ENCODE assay signal across 2 fruit fly cellular contexts in the genomic region with DNA sequence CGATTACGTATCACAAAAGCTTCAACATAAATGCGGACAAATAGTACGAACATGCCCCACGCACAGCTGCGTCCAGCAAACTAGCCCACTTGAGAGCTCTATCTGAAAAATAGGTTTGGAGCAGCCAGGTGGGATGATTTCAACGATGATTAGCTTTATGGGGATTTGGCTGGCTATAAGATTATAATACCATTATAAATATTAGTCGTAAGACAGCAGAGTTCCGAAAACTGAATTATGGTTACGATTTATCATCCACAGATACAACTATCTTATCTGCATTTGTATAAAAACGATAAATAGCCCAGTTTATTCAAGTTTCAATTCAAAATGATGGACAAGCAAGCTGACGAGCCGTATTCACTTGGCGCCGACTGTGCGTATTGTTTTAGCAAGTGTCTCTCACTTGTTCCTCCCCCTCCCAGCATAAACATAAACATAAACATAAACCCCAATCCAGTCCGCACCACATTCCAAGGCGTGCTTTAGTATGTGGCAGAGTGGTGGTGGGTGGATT.
A peak's percentile ranks its signal among the peaks of the same experiment; 100 is the strongest.
TF ChIP-seq lines count a peak whose summit lies in the region.

No protein-coding gene starts in this region.

TF ChIP-seq in whole organism, embryonic, 481 proteins besides CTCF, POLR2A, EP300 and RAD21 (continued from another document and continues in another):
- TF ChIP-seq sc (optimal IDR thresholded peaks at IDR 0.05; lab: Kevin White, UChicago) (no peak), sc (GFP tag; optimal IDR thresholded peaks at IDR 0.05; lab: Kevin White, UChicago) (peak; percentile 41), trh (GFP tag; optimal IDR thresholded peaks at IDR 0.05; lab: Kevin White, UChicago) (no peak), phol (tag; optimal IDR thresholded peaks at IDR 0.05; lab: Kevin White, UChicago) (peak; percentile 84), gsb-n (tag; optimal IDR thresholded peaks at IDR 0.05; lab: Kevin White, UChicago) (no peak), CG34422 (GFP tag; IDR thresholded peaks at IDR 0.05; lab: Robert Waterston, UW) (peak; percentile 45; the same call in 2 of the 3 replicates), Rfx (GFP tag; IDR thresholded peaks at IDR 0.05; lab: Robert Waterston, UW) (peak; percentile 65), CG8089 (GFP tag; optimal IDR thresholded peaks at IDR 0.05; lab: Kevin White, UChicago) (no peak), ems (GFP tag; optimal IDR thresholded peaks at IDR 0.05; lab: Kevin White, UChicago) (peak; percentile 74), Oli (tag; optimal IDR thresholded peaks at IDR 0.05; lab: Kevin White, UChicago) (peak; percentile 84), CG16813 (GFP tag; IDR thresholded peaks at IDR 0.05; lab: Robert Waterston, UW; ENCODE audit: partially characterized antibody) (no peak), CG43689 (GFP tag; IDR thresholded peaks at IDR 0.05; lab: Robert Waterston, UW) (0 out of 2 replicates have a peak, but pooled peaks have one; percentile 20), Neu2 (GFP tag; optimal IDR thresholded peaks at IDR 0.05; lab: Kevin White, UChicago; ENCODE audit: borderline replicate concordance) (no peak), pb (GFP tag; optimal IDR thresholded peaks at IDR 0.05; lab: Kevin White, UChicago) (peak; percentile 40), Ada2b (GFP tag; IDR thresholded peaks at IDR 0.05; lab: Robert Waterston, UW) (peak; percentile 66), tgo (GFP tag; IDR thresholded peaks at IDR 0.05; lab: Robert Waterston, UW) (peak; percentile 58; the same call in 2 of the 3 replicates), CG2120 (GFP tag; optimal IDR thresholded peaks at IDR 0.05; lab: Kevin White, UChicago) (peak; percentile 82), Hey (tag; optimal IDR thresholded peaks at IDR 0.05; lab: Kevin White, UChicago) (peak; percentile 18), btn (GFP tag; optimal IDR thresholded peaks at IDR 0.05; lab: Kevin White, UChicago) (no peak), CG1603 (tag; optimal IDR thresholded peaks at IDR 0.05; lab: Kevin White, UChicago) (peak; percentile 63), crc (GFP tag; optimal IDR thresholded peaks at IDR 0.05; lab: Kevin White, UChicago) (peak; percentile 43), CG10267 (tag; optimal IDR thresholded peaks at IDR 0.05; lab: Kevin White, UChicago) (peak; percentile 65), CG8924 (tag; optimal IDR thresholded peaks at IDR 0.05; lab: Kevin White, UChicago) (peak; percentile 79), ato (GFP tag; IDR thresholded peaks at IDR 0.05; lab: Robert Waterston, UW; ENCODE audit: partially characterized antibody) (no peak), CG14860 (GFP tag; IDR thresholded peaks at IDR 0.05; lab: Robert Waterston, UW; ENCODE audit: partially characterized antibody) (no peak), dysf (GFP tag; IDR thresholded peaks at IDR 0.05; lab: Robert Waterston, UW) (peak; percentile 85), ERR (GFP tag; optimal IDR thresholded peaks at IDR 0.05; lab: Kevin White, UChicago) (no peak), Fer1 (GFP tag; optimal IDR thresholded peaks at IDR 0.05; lab: Kevin White, UChicago) (peak; percentile 92), Chrac-16 (GFP tag; optimal IDR thresholded peaks at IDR 0.05; lab: Kevin White, UChicago) (peak; percentile 39), zen (tag; optimal IDR thresholded peaks at IDR 0.05; lab: Kevin White, UChicago) (peak; percentile 34), CG2129 (GFP tag; IDR thresholded peaks at IDR 0.05; lab: Robert Waterston, UW; ENCODE audit: partially characterized antibody) (no peak), CG7839 (tag; optimal IDR thresholded peaks at IDR 0.05; lab: Kevin White, UChicago) (peak; percentile 89), CG1832 (GFP tag; optimal IDR thresholded peaks at IDR 0.05; lab: Kevin White, UChicago) (no peak), pum (GFP tag; optimal IDR thresholded peaks at IDR 0.05; lab: Kevin White, UChicago) (peak; percentile 24), insv (GFP tag; optimal IDR thresholded peaks at IDR 0.05; lab: Kevin White, UChicago) (peak in 1 of 2 experiments; percentile 36), Adf1 (GFP tag; IDR thresholded peaks at IDR 0.05; lab: Robert Waterston, UW) (peak; percentile 11; the same call in 1 of the 2 replicates), MESR4 (GFP tag; optimal IDR thresholded peaks at IDR 0.05; lab: Kevin White, UChicago) (no peak), gcm2 (GFP tag; optimal IDR thresholded peaks at IDR 0.05; lab: Kevin White, UChicago) (peak; percentile 6), pan (optimal IDR thresholded peaks at IDR 0.05; lab: Kevin White, UChicago) (no peak), pan (GFP tag; optimal IDR thresholded peaks at IDR 0.05 in 1 of 2, IDR thresholded peaks at IDR 0.05 in 1 of 2) (peak in 1 of 2 experiments; percentile 74), fd64A (GFP tag; optimal IDR thresholded peaks at IDR 0.05; lab: Kevin White, UChicago) (peak; percentile 33), CG4730 (GFP tag; IDR thresholded peaks at IDR 0.05; lab: Robert Waterston, UW) (peak; percentile 49; the same call in 1 of the 2 replicates), Gug (GFP tag; IDR thresholded peaks at IDR 0.05; lab: Robert Waterston, UW) (peak; percentile 64; the same call in 3 of the 4 replicates), CG18619 (GFP tag; optimal IDR thresholded peaks at IDR 0.05; lab: Kevin White, UChicago) (peak; percentile 69), CG10321 (GFP tag; IDR thresholded peaks at IDR 0.05; lab: Robert Waterston, UW) (no peak), Sox100B (GFP tag; optimal IDR thresholded peaks at IDR 0.05; lab: Kevin White, UChicago) (peak; percentile 87), CG32532 (GFP tag; IDR thresholded peaks at IDR 0.05; lab: Robert Waterston, UW) (peak; percentile 71), p53 (GFP tag; optimal IDR thresholded peaks at IDR 0.05; lab: Kevin White, UChicago) (no peak), CG9817 (tag; optimal IDR thresholded peaks at IDR 0.05; lab: Kevin White, UChicago) (peak; percentile 66), Fer2 (tag; optimal IDR thresholded peaks at IDR 0.05; lab: Kevin White, UChicago) (peak; percentile 13), Camta (GFP tag; optimal IDR thresholded peaks at IDR 0.05; lab: Kevin White, UChicago) (peak; percentile 44), CG17802 (tag; optimal IDR thresholded peaks at IDR 0.05; lab: Kevin White, UChicago) (no peak), Dref (GFP tag; IDR thresholded peaks at IDR 0.05; lab: Robert Waterston, UW) (no peak), lab (GFP tag; optimal IDR thresholded peaks at IDR 0.05; lab: Kevin White, UChicago) (peak; percentile 90), PHDP (tag; optimal IDR thresholded peaks at IDR 0.05; lab: Kevin White, UChicago) (peak; percentile 81), kni (GFP tag; optimal IDR thresholded peaks at IDR 0.05; lab: Kevin White, UChicago) (no peak), Scr (GFP tag; IDR thresholded peaks at IDR 0.05; lab: Robert Waterston, UW; ENCODE audit: partially characterized antibody) (no peak), CG9876 (GFP tag; optimal IDR thresholded peaks at IDR 0.05; lab: Kevin White, UChicago) (no peak), CG8388 (GFP tag; optimal IDR thresholded peaks at IDR 0.05; lab: Kevin White, UChicago) (peak; percentile 63), CG7372 (GFP tag; IDR thresholded peaks at IDR 0.05; lab: Robert Waterston, UW) (peak; percentile 54; the same call in 1 of the 2 replicates), Hr51 (GFP tag; optimal IDR thresholded peaks at IDR 0.05; lab: Kevin White, UChicago) (peak; percentile 4 to 87)

TF ChIP-seq in whole organism, prepupa, 60 proteins besides CTCF, POLR2A, EP300 and RAD21 (continued from another document):
- peak; percentile 36 for TF ChIP-seq Ets96B (tag; optimal IDR thresholded peaks at IDR 0.05; lab: Kevin White, UChicago)
- TF ChIP-seq Eip75B (GFP tag; optimal IDR thresholded peaks at IDR 0.05; lab: Kevin White, UChicago), result peak; percentile 16
- no peak for TF ChIP-seq Ets21C (GFP tag; optimal IDR thresholded peaks at IDR 0.05; lab: Kevin White, UChicago)
- TF ChIP-seq Eip93F (GFP tag; optimal IDR thresholded peaks at IDR 0.05; lab: Kevin White, UChicago), result no peak
- peak; percentile 11 for TF ChIP-seq CG4318 (GFP tag; optimal IDR thresholded peaks at IDR 0.05; lab: Kevin White, UChicago)
- no peak for TF ChIP-seq spab (GFP tag; optimal IDR thresholded peaks at IDR 0.05; lab: Kevin White, UChicago)
- peak; percentile 52 for TF ChIP-seq pdm3 (GFP tag; optimal IDR thresholded peaks at IDR 0.05; lab: Kevin White, UChicago)
- peak; percentile 68 for TF ChIP-seq fkh (GFP tag; optimal IDR thresholded peaks at IDR 0.05; lab: Kevin White, UChicago)
- TF ChIP-seq Lpt (GFP tag; optimal IDR thresholded peaks at IDR 0.05; lab: Kevin White, UChicago), result peak; percentile 24
- peak; percentile 14 for TF ChIP-seq Sox15 (GFP tag; optimal IDR thresholded peaks at IDR 0.05; lab: Kevin White, UChicago)
- peak; percentile 15 for TF ChIP-seq CG11762 (GFP tag; optimal IDR thresholded peaks at IDR 0.05; lab: Kevin White, UChicago; ENCODE audit: insufficient read depth)
- TF ChIP-seq CG3032 (tag; optimal IDR thresholded peaks at IDR 0.05; lab: Kevin White, UChicago), result peak; percentile 5
- TF ChIP-seq CG15336 (GFP tag; IDR thresholded peaks at IDR 0.05; lab: Robert Waterston, UW), result peak; percentile 77
- peak; percentile 21 for TF ChIP-seq acj6 (GFP tag; optimal IDR thresholded peaks at IDR 0.05; lab: Kevin White, UChicago)
- peak; percentile 64; the same call in 2 of the 3 replicates for TF ChIP-seq CG8119 (GFP tag; IDR thresholded peaks at IDR 0.05; lab: Robert Waterston, UW)
- TF ChIP-seq Sox102F (GFP tag; optimal IDR thresholded peaks at IDR 0.05; lab: Kevin White, UChicago), result no peak
- no peak for TF ChIP-seq CG10631 (GFP tag; optimal IDR thresholded peaks at IDR 0.05; lab: Kevin White, UChicago)
- no peak for TF ChIP-seq CG6163 (GFP tag; IDR thresholded peaks at IDR 0.05; lab: Robert Waterston, UW)
- no peak for TF ChIP-seq CG7368 (GFP tag; optimal IDR thresholded peaks at IDR 0.05; lab: Kevin White, UChicago)
- no peak for TF ChIP-seq fd85E (GFP tag; optimal IDR thresholded peaks at IDR 0.05; lab: Kevin White, UChicago)
- no peak for TF ChIP-seq CG1621 (tag; optimal IDR thresholded peaks at IDR 0.05; lab: Kevin White, UChicago)
- TF ChIP-seq Gug (GFP tag; IDR thresholded peaks at IDR 0.05; lab: Robert Waterston, UW), result no peak
- TF ChIP-seq CG9139 (GFP tag; optimal IDR thresholded peaks at IDR 0.05; lab: Kevin White, UChicago), result no peak
- no peak for TF ChIP-seq esn (GFP tag; optimal IDR thresholded peaks at IDR 0.05; lab: Kevin White, UChicago)
- peak; percentile 37 for TF ChIP-seq achi (GFP tag; optimal IDR thresholded peaks at IDR 0.05; lab: Kevin White, UChicago)
- no peak for TF ChIP-seq CG11294 (GFP tag; IDR thresholded peaks at IDR 0.05; lab: Robert Waterston, UW)
- TF ChIP-seq topi (GFP tag; optimal IDR thresholded peaks at IDR 0.05; lab: Kevin White, UChicago), result peak; percentile 38
- TF ChIP-seq CG10669 (GFP tag; optimal IDR thresholded peaks at IDR 0.05; lab: Kevin White, UChicago), result peak; percentile 21
- no peak for TF ChIP-seq Blimp-1 (GFP tag; optimal IDR thresholded peaks at IDR 0.05; lab: Kevin White, UChicago)
- peak; percentile 19 for TF ChIP-seq Sox14 (GFP tag; optimal IDR thresholded peaks at IDR 0.05; lab: Kevin White, UChicago)
- TF ChIP-seq vri (GFP tag; optimal IDR thresholded peaks at IDR 0.05; lab: Kevin White, UChicago), result no peak
- no peak for TF ChIP-seq cyc (GFP tag; optimal IDR thresholded peaks at IDR 0.05; lab: Kevin White, UChicago)
- no peak for TF ChIP-seq Hr38 (GFP tag; optimal IDR thresholded peaks at IDR 0.05; lab: Kevin White, UChicago)
- TF ChIP-seq net (GFP tag; optimal IDR thresholded peaks at IDR 0.05; lab: Kevin White, UChicago), result peak; percentile 43
- peak; percentile 14 for TF ChIP-seq CG8319 (GFP tag; optimal IDR thresholded peaks at IDR 0.05; lab: Kevin White, UChicago)
- peak in 1 of 2 experiments; percentile 10 for TF ChIP-seq ss (GFP tag; optimal IDR thresholded peaks at IDR 0.05; lab: Kevin White, UChicago)
- peak in 1 of 2 experiments; percentile 25 for TF ChIP-seq salr (GFP tag; optimal IDR thresholded peaks at IDR 0.05; lab: Kevin White, UChicago)
- peak; percentile 1 for TF ChIP-seq dsx (GFP tag; optimal IDR thresholded peaks at IDR 0.05; lab: Kevin White, UChicago; ENCODE audit: poor library complexity, severe bottlenecking)
